Worm (Caenorhabditis elegans) whole organism, late embryonic: ENCODE measurements around the gene cbs-1.
A peak's percentile ranks its signal among the peaks of the same experiment; 100 is the strongest.

ENCODE experiments used
- K02D7.2 ChIP-seq: sonication (generic microtip); optimal IDR thresholded peaks from 2 replicates; lab custom pipeline; 2017; ENCODE audit warnings: mild to moderate bottlenecking, missing genetic modification characterization, missing compliant biosample characterization
- T23F11.4 ChIP-seq: fragments of 200-800 bp; sonication (Bioruptor generic); optimal IDR thresholded peaks from 2 replicates; lab custom pipeline; 2018; ENCODE audit warnings: mild to moderate bottlenecking, missing genetic modification characterization, missing compliant biosample characterization
- ceh-14 ChIP-seq: sonication (generic microtip); optimal IDR thresholded peaks from 2 replicates; lab custom pipeline; 2016; ENCODE audit warnings: missing genotype, missing genetic modification characterization, missing compliant biosample characterization
- ceh-18 ChIP-seq: sonication (generic microtip); optimal IDR thresholded peaks from 2 replicates; lab custom pipeline; 2016; ENCODE audit warnings: missing genetic modification characterization, missing compliant biosample characterization
- ceh-19 ChIP-seq: fragments of 200-800 bp; sonication (Bioruptor generic); optimal IDR thresholded peaks from 2 replicates; lab custom pipeline; 2018; ENCODE audit warnings: mild to moderate bottlenecking, missing genetic modification characterization, missing compliant biosample characterization
- ceh-2 ChIP-seq: sonication (generic microtip); optimal IDR thresholded peaks from 2 replicates; lab custom pipeline; 2016; ENCODE audit warnings: missing genotype, missing genetic modification characterization, missing compliant biosample characterization
- ceh-24 ChIP-seq: sonication (generic microtip); optimal IDR thresholded peaks from 2 replicates; lab custom pipeline; 2016; ENCODE audit warnings: mild to moderate bottlenecking, missing genetic modification characterization, missing compliant biosample characterization
- ceh-48 ChIP-seq: sonication (generic microtip); optimal IDR thresholded peaks from 2 replicates; lab custom pipeline; 2016; ENCODE audit warnings: missing genetic modification characterization, inconsistent platforms, missing compliant biosample characterization
- ceh-6 ChIP-seq: fragments of 200-800 bp; sonication (Bioruptor generic); optimal IDR thresholded peaks from 2 replicates; lab custom pipeline; 2018; ENCODE audit warnings: mild to moderate bottlenecking, missing genetic modification characterization, missing compliant biosample characterization
- ceh-9 ChIP-seq: sonication (generic microtip); optimal IDR thresholded peaks from 2 replicates; lab custom pipeline; 2016; ENCODE audit warnings: mild to moderate bottlenecking, missing genetic modification characterization, inconsistent platforms, missing compliant biosample characterization
- elt-2 ChIP-seq: sonication (generic microtip); optimal IDR thresholded peaks from 2 replicates; lab custom pipeline; 2016; ENCODE audit warnings: missing genetic modification reagents, missing genetic modification characterization, missing compliant biosample characterization
- elt-4 ChIP-seq: sonication (generic microtip); optimal IDR thresholded peaks from 2 replicates; lab custom pipeline; 2016; ENCODE audit warnings: missing genetic modification characterization, missing compliant biosample characterization
- fkh-10 ChIP-seq: fragments of 150-350 bp; optimal IDR thresholded peaks from 2 replicates; lab custom pipeline; 2014; ENCODE audit warnings: missing biosample characterization, missing genetic modification reagents, missing genetic modification characterization
- fkh-6 ChIP-seq: sonication (generic microtip); optimal IDR thresholded peaks from 2 replicates; lab custom pipeline; 2016; ENCODE audit warnings: missing genetic modification characterization, missing compliant biosample characterization
- hlh-13 ChIP-seq: fragments of 200-800 bp; sonication (Bioruptor generic); optimal IDR thresholded peaks from 2 replicates; lab custom pipeline; 2018; ENCODE audit warnings: mild to moderate bottlenecking, missing genetic modification characterization, missing compliant biosample characterization
- hlh-30 ChIP-seq: sonication (generic microtip); optimal IDR thresholded peaks from 2 replicates; lab custom pipeline; 2017; ENCODE audit warnings: antibody characterized with exemption, missing genetic modification characterization, missing compliant biosample characterization; ENCODE audit not compliant: insufficient read depth
- hlh-6 ChIP-seq: sonication (generic microtip); optimal IDR thresholded peaks from 2 replicates; lab custom pipeline; 2016; ENCODE audit warnings: missing genotype, missing genetic modification characterization, missing compliant biosample characterization
- lim-6 ChIP-seq: sonication (generic microtip); optimal IDR thresholded peaks from 2 replicates; lab custom pipeline; 2016; ENCODE audit warnings: missing genetic modification characterization, missing compliant biosample characterization
- lin-11 ChIP-seq: fragments of 200-800 bp; sonication (Bioruptor generic); optimal IDR thresholded peaks from 2 replicates; lab custom pipeline; 2018; ENCODE audit warnings: mild to moderate bottlenecking, missing genetic modification characterization, missing compliant biosample characterization
- madf-2 ChIP-seq: sonication (generic microtip); optimal IDR thresholded peaks from 2 replicates; lab custom pipeline; 2017; ENCODE audit warnings: missing genetic modification characterization, missing compliant biosample characterization
- mec-3 ChIP-seq: sonication (generic microtip); optimal IDR thresholded peaks from 2 replicates; lab custom pipeline; 2016; ENCODE audit warnings: borderline replicate concordance, missing genetic modification characterization, missing compliant biosample characterization
- nfya-1 ChIP-seq: sonication (generic microtip); optimal IDR thresholded peaks from 2 replicates; lab custom pipeline; 2017; ENCODE audit warnings: missing genetic modification characterization, mild to moderate bottlenecking, missing compliant biosample characterization, antibody characterized with exemption, moderate library complexity
- nhr-232 ChIP-seq: sonication (generic microtip); optimal IDR thresholded peaks from 2 replicates; lab custom pipeline; 2016; ENCODE audit warnings: missing genetic modification characterization, missing compliant biosample characterization
- odd-2 ChIP-seq: sonication (generic microtip); optimal IDR thresholded peaks from 2 replicates; lab custom pipeline; 2017; ENCODE audit warnings: antibody characterized with exemption, mild to moderate bottlenecking, missing genetic modification characterization, missing compliant biosample characterization
- pag-3 ChIP-seq: sonication (generic microtip); optimal IDR thresholded peaks from 2 replicates; lab custom pipeline; 2016; ENCODE audit warnings: missing compliant biosample characterization, missing genetic modification characterization, borderline replicate concordance
- pax-1 ChIP-seq: fragments of 150-350 bp; optimal IDR thresholded peaks from 2 replicates; lab custom pipeline; 2014; ENCODE audit warnings: missing biosample characterization, missing genetic modification characterization
- pha-2 ChIP-seq: sonication (generic microtip); optimal IDR thresholded peaks from 2 replicates; lab custom pipeline; 2017; ENCODE audit warnings: mild to moderate bottlenecking, missing genetic modification characterization, missing compliant biosample characterization
- pros-1 ChIP-seq: fragments of 150-350 bp; optimal IDR thresholded peaks from 2 replicates; lab custom pipeline; 2014; ENCODE audit warnings: missing biosample characterization, missing genetic modification reagents, missing genetic modification characterization
- syd-9 ChIP-seq: sonication (generic microtip); optimal IDR thresholded peaks from 2 replicates; lab custom pipeline; 2016; ENCODE audit warnings: mild to moderate bottlenecking, missing genetic modification characterization, moderate library complexity, missing compliant biosample characterization
- zip-5 ChIP-seq: sonication (generic microtip); optimal IDR thresholded peaks from 2 replicates; lab custom pipeline; 2016; ENCODE audit warnings: missing genetic modification characterization, missing compliant biosample characterization

The cbs-1 gene

DNA sequence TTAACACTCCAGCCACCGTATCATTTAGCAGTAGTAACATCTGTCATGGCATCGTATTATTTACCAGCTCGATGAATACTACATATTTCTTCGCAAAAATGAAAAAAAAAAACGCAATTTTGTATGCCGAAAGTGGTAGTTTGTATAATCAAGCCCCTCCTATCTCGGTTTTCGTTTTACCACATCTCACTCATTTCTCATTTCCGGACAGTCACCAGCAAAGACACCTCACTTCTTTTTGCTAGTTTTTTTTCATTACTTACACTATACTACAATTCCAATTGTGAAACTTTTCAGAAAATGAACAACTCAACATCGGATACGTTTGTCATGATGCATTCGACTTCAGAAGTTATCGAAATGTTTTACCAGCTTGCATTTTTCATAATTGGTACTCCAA lies 4.9 kb upstream of the cbs-1 start, which contains the start of gene gnrr-3:
TSS of gene gnrr-3 (plus strand) at position 301 of the 400 bp plus-strand sequence.
- no peak for TF ChIP-seq hlh-13 (GFP tag; lab: Kevin White, UChicago)
- TF ChIP-seq odd-2 (tag; lab: Kevin White, UChicago) = no peak
- no peak for TF ChIP-seq ceh-9 (tag; lab: Kevin White, UChicago)
- TF ChIP-seq pros-1 = no peak

DNA sequence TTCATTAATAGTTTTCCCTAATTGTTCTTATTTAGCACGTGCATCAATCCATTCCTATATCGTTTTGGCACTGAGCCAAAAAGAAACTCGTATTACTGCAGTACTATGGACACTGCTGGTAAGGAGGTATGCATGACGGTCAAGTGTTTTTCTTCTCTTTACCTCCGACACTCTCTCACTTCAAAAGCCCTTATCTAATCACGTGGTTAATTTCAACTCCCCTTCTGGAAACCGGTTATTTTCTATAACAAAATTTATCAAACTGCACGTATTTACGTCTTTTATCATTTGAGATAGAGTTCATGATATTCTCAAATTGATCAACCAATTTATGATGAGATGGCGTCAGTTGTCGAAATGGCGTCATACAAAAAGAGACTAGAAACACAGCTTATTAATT lies 2.5 kb upstream of the cbs-1 start:
- TF ChIP-seq elt-2 (peak; percentile 13), syd-9 (tag; lab: Kevin White, UChicago) (no peak)

DNA sequence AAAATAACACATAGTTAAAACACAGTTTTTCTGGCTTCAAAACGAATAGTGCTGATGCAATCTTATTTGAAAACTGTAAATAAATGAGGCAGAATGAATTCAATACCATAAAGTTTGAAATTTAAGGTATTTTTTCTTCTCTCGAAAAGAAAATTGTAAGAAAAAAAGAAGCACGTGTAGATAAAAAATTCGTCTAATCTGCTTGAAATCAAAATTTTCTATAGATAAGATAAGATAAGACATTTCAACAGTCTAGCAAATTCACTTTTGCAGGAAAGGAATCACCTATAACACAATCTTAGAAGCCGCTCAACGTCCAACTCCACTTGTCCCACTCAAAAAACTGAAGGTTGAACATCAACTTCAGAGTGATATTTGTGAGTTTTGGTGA lies 330 bp downstream of the cbs-1 start:
- TF ChIP-seq nfya-1 (tag; lab: Kevin White, UChicago) = no peak
- TF ChIP-seq ceh-48 = no peak
- TF ChIP-seq madf-2 (tag; lab: Kevin White, UChicago) = no peak
- no peak for TF ChIP-seq K02D7.2 (tag; lab: Kevin White, UChicago)
- no peak for TF ChIP-seq hlh-6 (tag; lab: Kevin White, UChicago)
- no peak for TF ChIP-seq ceh-14 (tag; lab: Kevin White, UChicago)
- TF ChIP-seq pha-2 (tag; lab: Kevin White, UChicago) = no peak
- TF ChIP-seq lin-11 (tag; lab: Kevin White, UChicago) = no peak
- TF ChIP-seq ceh-24 (tag; lab: Kevin White, UChicago) = no peak
- TF ChIP-seq hlh-13 (GFP tag; lab: Kevin White, UChicago) = no peak
- TF ChIP-seq T23F11.4 (GFP tag; lab: Kevin White, UChicago) = no peak
- TF ChIP-seq fkh-6 (tag; lab: Kevin White, UChicago) = no peak
- no peak for TF ChIP-seq pag-3
- TF ChIP-seq pax-1 (tag; lab: Kevin White, UChicago) = no peak

DNA sequence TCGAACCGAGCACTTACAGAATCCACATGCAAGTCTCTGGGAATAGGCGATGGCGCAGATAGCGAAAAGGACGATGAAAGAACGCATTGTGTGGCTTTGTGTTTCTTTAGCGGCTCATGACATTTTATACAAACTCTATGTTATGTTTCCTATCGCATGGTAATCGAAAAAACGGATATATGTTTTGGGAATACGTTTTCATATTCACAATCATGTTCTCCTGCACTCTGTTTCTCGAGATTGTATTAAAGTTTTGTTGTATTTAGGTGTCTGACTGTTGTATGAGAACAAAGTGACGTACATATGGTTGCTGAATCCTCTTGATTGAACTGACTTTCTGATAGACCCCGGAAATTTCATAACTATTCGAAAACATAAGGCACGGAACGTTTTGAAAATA lies 4.3 kb downstream of the cbs-1 start, which contains the start of gene ZC373.2:
TSS of gene ZC373.2 (minus strand) at position 101 of the 400 bp plus-strand sequence.
- TF ChIP-seq ceh-19 (GFP tag; lab: Kevin White, UChicago) (no peak), lim-6 (tag; lab: Kevin White, UChicago) (no peak), nhr-232 (tag; lab: Kevin White, UChicago) (no peak), ceh-6 (GFP tag; lab: Kevin White, UChicago) (no peak), fkh-10 (GFP tag; lab: Kevin White, UChicago) (no peak)

DNA sequence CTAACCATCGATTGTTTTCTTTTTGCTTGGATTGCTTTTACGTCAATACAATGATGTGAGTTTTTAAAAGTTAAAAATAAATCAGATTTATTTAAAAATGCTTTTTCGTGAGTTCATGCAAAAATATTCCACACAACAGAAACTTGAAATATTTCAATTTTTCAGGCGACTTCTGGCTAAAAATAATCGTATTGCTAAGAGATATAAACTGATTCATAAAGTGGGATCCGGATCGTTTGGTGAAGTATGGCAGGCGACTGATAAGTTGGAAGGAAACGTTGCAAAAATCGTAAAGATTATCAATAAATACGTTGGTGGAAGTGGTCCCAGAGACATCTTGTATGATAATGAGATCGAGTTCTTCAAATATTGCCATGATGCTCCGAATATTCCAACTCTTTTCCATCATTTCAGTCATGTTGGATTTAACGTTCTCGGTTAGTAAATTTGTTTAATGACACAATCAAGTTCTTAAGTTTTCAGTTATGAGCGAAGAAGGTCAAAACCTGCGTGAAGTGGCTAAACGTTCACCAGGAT lies 6.5 kb downstream of the cbs-1 start, which contains the start of gene ZC373.3:
TSS of gene ZC373.3 (plus strand) at position 51 of the 537 bp plus-strand sequence.
- TF ChIP-seq zip-5 = no peak
- no peak for TF ChIP-seq ceh-9 (tag; lab: Kevin White, UChicago)
- TF ChIP-seq hlh-30 = no peak
- no peak for TF ChIP-seq ceh-24 (tag; lab: Kevin White, UChicago)
- no peak for TF ChIP-seq ceh-14 (tag; lab: Kevin White, UChicago)
- TF ChIP-seq mec-3 (tag; lab: Kevin White, UChicago) = no peak
- no peak for TF ChIP-seq ceh-2 (tag; lab: Kevin White, UChicago)
- TF ChIP-seq, all 69 proteins: peak for 0

DNA sequence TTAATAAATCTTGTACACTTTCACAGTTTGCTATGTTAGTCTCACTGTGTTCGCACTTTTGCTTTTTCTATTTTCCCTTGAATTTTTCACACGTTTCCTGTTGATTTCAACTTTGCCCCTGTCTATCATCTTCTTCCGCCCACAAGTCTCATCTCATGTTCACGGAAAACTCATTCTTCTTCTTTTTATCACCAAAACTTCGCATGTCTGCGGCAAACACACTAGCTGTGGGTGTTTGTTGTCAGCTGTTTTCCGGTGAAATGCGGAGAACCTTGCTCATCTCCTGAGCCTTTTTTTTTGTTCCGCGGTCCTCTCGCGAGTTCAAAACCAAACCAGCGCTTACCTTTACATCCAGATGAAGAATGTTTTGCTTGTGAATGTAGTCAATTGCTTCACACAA lies 14.4 kb downstream of the cbs-1 start:
- TF ChIP-seq lim-6 (tag; lab: Kevin White, UChicago) (no peak), ceh-18 (tag; lab: Kevin White, UChicago) (peak; percentile 51)

DNA sequence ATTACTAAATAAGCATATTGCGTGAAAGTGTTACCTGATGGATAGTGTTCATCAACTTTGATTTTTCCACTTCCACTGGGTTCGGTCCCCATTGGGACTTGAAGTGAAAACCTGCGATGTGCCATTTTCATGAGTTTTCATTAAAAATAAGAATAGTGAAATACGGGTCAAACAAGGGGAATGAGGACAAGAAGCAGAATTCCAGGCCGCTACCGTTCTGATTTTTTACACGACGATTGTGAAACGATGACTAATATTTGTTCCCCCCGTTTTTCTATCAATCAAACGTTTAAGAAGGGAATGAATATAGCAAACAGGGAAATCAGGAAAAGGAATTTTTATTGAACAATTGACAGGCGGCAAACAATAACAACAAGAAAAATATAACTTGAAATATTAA lies 15.6 kb downstream of the cbs-1 start, which contains the start of gene mlck-1:
TSS of gene mlck-1 (minus strand) at position 101 of the 400 bp plus-strand sequence.
- TF ChIP-seq elt-4 (tag; lab: Kevin White, UChicago) = no peak
